Worm (Caenorhabditis elegans): ENCODE data around the gene F49E12.8.

ce11 chrII:8435005-8435404 is 40.9 kb upstream of the F49E12.8 start, which contains the start of gene acp-4:
- TF ChIP-seq egl-27 (tag; optimal IDR thresholded peaks at IDR 0.05) (no peak), ztf-11 (tag; optimal IDR thresholded peaks at IDR 0.05) (no peak), alr-1 (tag; optimal IDR thresholded peaks at IDR 0.05) (no peak), lin-13 (GFP tag; optimal IDR thresholded peaks at IDR 0.05) (no peak), ztf-4 (tag; optimal IDR thresholded peaks at IDR 0.05) (no peak), nhr-25 (tag; optimal IDR thresholded peaks at IDR 0.05) (no peak), nhr-6 (tag; optimal IDR thresholded peaks at IDR 0.05) (no peak), nhr-11 (tag; optimal IDR thresholded peaks at IDR 0.05) (no peak)

Measured in whole organism, L2 larva.